Worm (Caenorhabditis elegans): ENCODE data around the gene idpb-5.

idpb-5 gene

DNA sequence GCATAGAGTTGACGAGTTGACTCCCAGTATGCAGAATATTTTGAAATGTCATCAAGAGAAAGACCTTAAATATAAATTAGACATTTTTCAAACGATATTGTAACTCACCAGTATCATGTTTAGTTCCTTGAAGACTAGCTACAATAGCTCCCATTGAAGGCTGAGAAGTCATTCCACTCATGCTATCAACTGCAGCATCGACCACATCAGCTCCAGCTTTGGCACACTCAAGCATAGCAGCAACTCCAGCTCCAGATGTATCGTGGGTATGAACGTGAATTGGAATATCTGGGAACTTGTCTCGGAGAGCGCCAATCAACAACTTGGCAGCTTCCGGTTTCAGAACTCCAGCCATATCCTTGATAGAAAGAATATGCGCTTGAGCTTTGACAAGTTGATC lies 19.9 kb upstream of the idpb-5 start:
- TF ChIP-seq alr-1 (tag; optimal IDR thresholded peaks at IDR 0.05) (no peak), nhr-6 (tag; optimal IDR thresholded peaks at IDR 0.05) (no peak), lin-13 (GFP tag; optimal IDR thresholded peaks at IDR 0.05) (no peak), ztf-4 (tag; optimal IDR thresholded peaks at IDR 0.05) (no peak), mab-5 (tag; optimal IDR thresholded peaks at IDR 0.05) (no peak), peb-1 (tag; optimal IDR thresholded peaks at IDR 0.05) (no peak), Y55F3AM.14 (GFP tag; optimal IDR thresholded peaks at IDR 0.05) (no peak), sma-9 (GFP tag; optimal IDR thresholded peaks at IDR 0.05) (no peak), sma-9 (tag; optimal IDR thresholded peaks at IDR 0.05) (no peak), nhr-21 (tag; optimal IDR thresholded peaks at IDR 0.05) (no peak), ztf-11 (tag; optimal IDR thresholded peaks at IDR 0.05) (no peak), fos-1 (tag; optimal IDR thresholded peaks at IDR 0.05) (no peak), skn-1 (tag; optimal IDR thresholded peaks at IDR 0.05) (no peak), unc-62 (GFP tag; optimal IDR thresholded peaks at IDR 0.05) (no peak), R02D3.7 (tag; optimal IDR thresholded peaks at IDR 0.05) (no peak), lsy-2 (tag; optimal IDR thresholded peaks at IDR 0.05) (no peak), zag-1 (tag; optimal IDR thresholded peaks at IDR 0.05) (no peak), C34F6.9 (tag; optimal IDR thresholded peaks at IDR 0.05) (no peak), unc-39 (tag; optimal IDR thresholded peaks at IDR 0.05) (no peak), nhr-237 (tag; optimal IDR thresholded peaks at IDR 0.05) (no peak)

DNA sequence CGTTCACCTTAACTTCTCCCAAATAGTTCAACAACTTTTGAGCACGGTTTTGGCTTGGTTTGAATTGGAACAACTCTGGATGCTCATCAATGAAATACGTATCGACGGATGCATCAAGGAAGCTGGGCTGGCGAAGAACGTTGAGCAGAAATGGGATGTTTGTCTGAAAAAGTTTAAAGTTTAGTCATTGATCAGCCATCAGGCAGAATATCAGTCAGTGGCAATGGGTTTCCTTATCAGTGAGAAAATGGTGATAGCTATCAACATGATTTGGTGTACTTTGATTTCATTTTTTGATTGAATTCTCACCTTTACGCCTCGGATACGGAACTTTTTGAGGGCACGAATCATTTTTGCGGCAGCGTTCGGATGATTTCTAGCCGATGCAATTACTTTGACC lies 18.8 kb upstream of the idpb-5 start:
- TF ChIP-seq sma-9 (GFP tag; optimal IDR thresholded peaks at IDR 0.05): peak; percentile 47
- TF ChIP-seq sma-9 (tag; optimal IDR thresholded peaks at IDR 0.05): no peak
- no peak for TF ChIP-seq ceh-82 (tag; optimal IDR thresholded peaks at IDR 0.05)
- peak; percentile 53 for TF ChIP-seq ama-1 (optimal IDR thresholded peaks at IDR 0.05)
- peak; percentile 65 for TF ChIP-seq fos-1 (tag; optimal IDR thresholded peaks at IDR 0.05)

- TF ChIP-seq lin-13 (GFP tag; optimal IDR thresholded peaks at IDR 0.05): peak; percentile 76
- TF ChIP-seq alr-1 (tag; optimal IDR thresholded peaks at IDR 0.05): no peak
- peak; percentile 54 for TF ChIP-seq C34F6.9 (tag; optimal IDR thresholded peaks at IDR 0.05)
- TF ChIP-seq egl-27 (tag; optimal IDR thresholded peaks at IDR 0.05): no peak
- no peak for TF ChIP-seq ceh-16 (tag; optimal IDR thresholded peaks at IDR 0.05)
- TF ChIP-seq nhr-6 (tag; optimal IDR thresholded peaks at IDR 0.05): peak; percentile 45
- no peak for TF ChIP-seq elt-1 (tag; optimal IDR thresholded peaks at IDR 0.05)
- TF ChIP-seq fos-1 (tag; optimal IDR thresholded peaks at IDR 0.05): peak; percentile 32
- TF ChIP-seq sem-4 (tag; optimal IDR thresholded peaks at IDR 0.05): no peak
- no peak for TF ChIP-seq nhr-237 (tag; optimal IDR thresholded peaks at IDR 0.05)
- peak; percentile 40 for TF ChIP-seq sma-9 (GFP tag; optimal IDR thresholded peaks at IDR 0.05)
- TF ChIP-seq sma-9 (tag; optimal IDR thresholded peaks at IDR 0.05): no peak
- TF ChIP-seq ztf-11 (tag; optimal IDR thresholded peaks at IDR 0.05): no peak
- no peak for TF ChIP-seq blmp-1 (tag; optimal IDR thresholded peaks at IDR 0.05; ENCODE audit: insufficient read depth)
- peak; percentile 57 for TF ChIP-seq gmeb-1 (tag; optimal IDR thresholded peaks at IDR 0.05)
- no peak for TF ChIP-seq unc-55 (GFP tag; optimal IDR thresholded peaks at IDR 0.05)
- TF ChIP-seq Y55F3AM.14 (GFP tag; optimal IDR thresholded peaks at IDR 0.05): no peak
- TF ChIP-seq ZK546.5 (tag; optimal IDR thresholded peaks at IDR 0.05): no peak
- TF ChIP-seq nhr-25 (tag; optimal IDR thresholded peaks at IDR 0.05): peak; percentile 59
- peak; percentile 82 for TF ChIP-seq crh-2 (tag; optimal IDR thresholded peaks at IDR 0.05)
- TF ChIP-seq snpc-4 (tag; optimal IDR thresholded peaks at IDR 0.05): no peak
- no peak for TF ChIP-seq mab-5 (tag; optimal IDR thresholded peaks at IDR 0.05)
- TF ChIP-seq nhr-129 (tag; optimal IDR thresholded peaks at IDR 0.05): peak; percentile 85
- TF ChIP-seq ama-1 (optimal IDR thresholded peaks at IDR 0.05): no peak
- no peak for TF ChIP-seq ztf-1 (GFP tag; conservative IDR thresholded peaks at IDR 0.05)
- no peak for TF ChIP-seq elt-3 (tag; optimal IDR thresholded peaks at IDR 0.05)
- no peak for TF ChIP-seq nhr-23 (tag; optimal IDR thresholded peaks at IDR 0.05)
- peak; percentile 80 for TF ChIP-seq ztf-4 (tag; optimal IDR thresholded peaks at IDR 0.05)
- peak in 1 of 2 experiments; percentile 62 for TF ChIP-seq lsy-2 (tag; optimal IDR thresholded peaks at IDR 0.05)
- no peak for TF ChIP-seq nhr-12 (tag; optimal IDR thresholded peaks at IDR 0.05)
- TF ChIP-seq sma-3 (GFP tag; optimal IDR thresholded peaks at IDR 0.05): peak; percentile 37
- no peak for TF ChIP-seq lin-39 (tag; optimal IDR thresholded peaks at IDR 0.05)
- peak; percentile 33 for TF ChIP-seq F13H6.1 (tag; optimal IDR thresholded peaks at IDR 0.05)
- peak in 1 of 2 experiments; percentile 36 for TF ChIP-seq mdl-1 (tag; optimal IDR thresholded peaks at IDR 0.05)
- peak; percentile 25 for TF ChIP-seq nhr-21 (tag; optimal IDR thresholded peaks at IDR 0.05)
- peak; percentile 12 for TF ChIP-seq skn-1 (tag; optimal IDR thresholded peaks at IDR 0.05)
Observed at ce11 chrV:11822461-11822939, 16.8 kb upstream of the idpb-5 start, which contains the start of gene pyc-1. TSS of gene pyc-1 (minus strand) at chrV:11822529.
